Worm (Caenorhabditis elegans): Measurements from ENCODE around the gene cut-3.

ce11 chrII:8449660-8450118 lies 3.1 kb upstream of the cut-3 start, which contains the start of gene F22B5.4:
- TF ChIP-seq skn-1 (tag; optimal IDR thresholded peaks at IDR 0.05) (no peak), nhr-237 (tag; optimal IDR thresholded peaks at IDR 0.05) (no peak), aha-1 (tag) (no peak), T26A8.4 (GFP tag; IDR thresholded peaks at IDR 0.05) (no peak), snpc-4 (tag; optimal IDR thresholded peaks at IDR 0.05) (no peak), arid-1 (GFP tag; conservative IDR thresholded peaks at IDR 0.05) (no peak), dve-1 (tag; optimal IDR thresholded peaks at IDR 0.05; ENCODE audit: insufficient read depth) (no peak), lin-39 (tag; optimal IDR thresholded peaks at IDR 0.05) (no peak), lsy-2 (tag; optimal IDR thresholded peaks at IDR 0.05) (no peak), unc-39 (tag; optimal IDR thresholded peaks at IDR 0.05) (no peak), rbr-2 (tag; optimal IDR thresholded peaks at IDR 0.05) (no peak)

Measured in whole organism, L4 larva.